Worm (Caenorhabditis elegans) whole organism, mixed stage, embryonic: ENCODE data around the gene nhr-177.

Experiments
- blmp-1 ChIP-seq: fragments of 150-350 bp; optimal IDR thresholded peaks from 2 replicates; lab custom pipeline; 2014; ENCODE audit warnings: missing biosample characterization, missing genetic modification characterization
- ces-1 ChIP-seq: fragments of 150-350 bp; optimal IDR thresholded peaks from 2 replicates; lab custom pipeline; 2014; ENCODE audit warnings: missing biosample characterization, missing genetic modification reagents, missing genetic modification characterization
- lin-13 ChIP-seq: fragments of 150-350 bp; optimal IDR thresholded peaks from 2 replicates; lab custom pipeline; 2014; ENCODE audit warnings: missing biosample characterization, missing genetic modification characterization
- nhr-2 ChIP-seq: fragments of 150-350 bp; optimal IDR thresholded peaks from 2 replicates; lab custom pipeline; 2014; ENCODE audit warnings: missing biosample characterization, missing genetic modification characterization
- snpc-4 ChIP-seq: fragments of 150-350 bp; optimal IDR thresholded peaks from 2 replicates; lab custom pipeline; 2014; ENCODE audit warnings: missing biosample characterization, missing genetic modification characterization
- sptf-1 ChIP-seq: sonication (generic microtip); optimal IDR thresholded peaks from 2 replicates; lab custom pipeline; 2017; ENCODE audit warnings: mild to moderate bottlenecking, missing genetic modification characterization, moderate library complexity, missing compliant biosample characterization
- unc-62 ChIP-seq: fragments of 150-350 bp; optimal IDR thresholded peaks from 2 replicates; lab custom pipeline; 2014; ENCODE audit warnings: missing biosample characterization, missing genetic modification reagents, missing genetic modification characterization

DNA sequence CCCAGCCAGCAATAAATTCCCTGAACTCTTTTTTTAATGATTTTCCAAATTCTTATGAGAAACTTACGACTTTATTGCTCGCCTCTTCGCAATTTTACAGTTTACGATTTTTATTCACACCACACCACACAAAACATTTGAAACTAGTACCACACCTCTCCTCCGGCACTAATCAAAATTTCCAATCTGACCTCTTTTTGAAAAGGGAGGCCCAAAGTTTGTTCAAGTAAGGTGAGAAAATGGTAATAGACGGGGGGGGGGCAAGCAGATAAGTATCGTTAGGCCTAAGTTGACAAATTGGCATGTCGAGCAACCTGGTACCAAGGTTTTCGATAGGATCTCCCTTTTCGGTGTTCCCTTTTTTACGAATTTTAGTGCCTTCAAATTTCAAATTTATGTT, 30.3 kb upstream of the nhr-177 start:
- TF ChIP-seq lin-13 (tag; lab: Kevin White, UChicago) (no peak), blmp-1 (tag; lab: Kevin White, UChicago) (no peak), nhr-2 (tag; lab: Kevin White, UChicago) (no peak), unc-62 (GFP tag; lab: Kevin White, UChicago) (no peak), ces-1 (GFP tag; lab: Kevin White, UChicago) (no peak), sptf-1 (tag; lab: Kevin White, UChicago) (no peak), snpc-4 (tag; lab: Kevin White, UChicago) (no peak)
